Fruit fly (Drosophila melanogaster) whole organism, prepupa: ENCODE measurements around the gene spi.
A peak's percentile ranks its signal among the peaks of the same experiment; 100 is the strongest.

Experiments used
- CG10669 ChIP-seq: fragments of 200-800 bp; sonication (Bioruptor generic); optimal IDR thresholded peaks from 3 replicates; lab custom pipeline; 2018; ENCODE audit warnings: missing biosample characterization, mild to moderate bottlenecking, missing genetic modification characterization, moderate library complexity
- CG11294 ChIP-seq: fragments of 200-800 bp; sonication (Bioruptor generic); IDR thresholded peaks from 2 replicates; pipeline ENCODE4 v1.3.6; 2022; ENCODE audit warnings: missing biosample characterization, missing genetic modification characterization
- CG11762 ChIP-seq: fragments of 200-800 bp; sonication (Bioruptor generic); optimal IDR thresholded peaks from 3 replicates; lab custom pipeline; 2016; ENCODE audit warnings: missing biosample characterization, missing genetic modification characterization; ENCODE audit not compliant: insufficient read depth
- CG15336 ChIP-seq: fragments of 200-800 bp; sonication (Bioruptor generic); IDR thresholded peaks from 2 replicates; pipeline ENCODE4 v1.3.6; 2022; ENCODE audit warnings: missing biosample characterization, missing genetic modification characterization
- CG1621 ChIP-seq: fragments of 200-800 bp; sonication (Bioruptor generic); optimal IDR thresholded peaks from 3 replicates; lab custom pipeline; 2018; ENCODE audit warnings: missing biosample characterization, mild to moderate bottlenecking, missing genetic modification characterization
- CG16779 ChIP-seq: fragments of 200-800 bp; sonication (Bioruptor generic); optimal IDR thresholded peaks from 3 replicates; lab custom pipeline; 2017; ENCODE audit warnings: missing biosample characterization, mild to moderate bottlenecking, missing genetic modification characterization
- CG31627 ChIP-seq: fragments of 200-800 bp; sonication (Bioruptor generic); optimal IDR thresholded peaks from 3 replicates; lab custom pipeline; 2016; ENCODE audit warnings: missing biosample characterization, missing genetic modification characterization
- CG32006 ChIP-seq: fragments of 200-800 bp; sonication (Bioruptor generic); optimal IDR thresholded peaks from 3 replicates; lab custom pipeline; 2017; ENCODE audit warnings: missing biosample characterization, mild to moderate bottlenecking, missing genetic modification characterization
- CG4318 ChIP-seq: fragments of 200-800 bp; sonication (Bioruptor generic); optimal IDR thresholded peaks from 3 replicates; lab custom pipeline; 2017; ENCODE audit warnings: missing biosample characterization, mild to moderate bottlenecking, missing genetic modification characterization
- CG6163 ChIP-seq: fragments of 200-800 bp; sonication (Bioruptor generic); IDR thresholded peaks from 3 replicates; pipeline ENCODE4 v1.3.6; 2022; ENCODE audit warnings: missing biosample characterization, missing genetic modification characterization
- CG6276 ChIP-seq: fragments of 200-800 bp; sonication (Bioruptor generic); optimal IDR thresholded peaks from 2 replicates; lab custom pipeline; 2017; ENCODE audit warnings: missing biosample characterization, mild to moderate bottlenecking, missing genetic modification characterization
- CG6792 ChIP-seq: fragments of 200-800 bp; sonication (Bioruptor generic); optimal IDR thresholded peaks from 3 replicates; lab custom pipeline; 2016; ENCODE audit warnings: missing biosample characterization, missing genetic modification characterization
- CG6808 ChIP-seq: fragments of 200-800 bp; sonication (Bioruptor generic); optimal IDR thresholded peaks from 3 replicates; lab custom pipeline; 2017; ENCODE audit warnings: missing biosample characterization, missing genetic modification characterization, mild to moderate bottlenecking, moderate library complexity, missing genetic modification reagents
- CG6854 ChIP-seq: fragments of 200-800 bp; sonication (Bioruptor generic); optimal IDR thresholded peaks from 2 replicates; lab custom pipeline; 2017; ENCODE audit warnings: missing biosample characterization, mild to moderate bottlenecking, missing genetic modification characterization
- CG7368 ChIP-seq: fragments of 200-800 bp; sonication (Bioruptor generic); optimal IDR thresholded peaks from 3 replicates; lab custom pipeline; 2016; ENCODE audit warnings: missing biosample characterization, missing genetic modification characterization
- CG8119 ChIP-seq: fragments of 200-800 bp; sonication (Bioruptor generic); IDR thresholded peaks from 3 replicates; pipeline ENCODE4 v1.3.6; 2022; ENCODE audit warnings: missing biosample characterization, missing genetic modification characterization
- CG8319 ChIP-seq: fragments of 200-800 bp; sonication (Bioruptor generic); optimal IDR thresholded peaks from 3 replicates; lab custom pipeline; 2016; ENCODE audit warnings: missing biosample characterization, missing genetic modification characterization
- CG8632 ChIP-seq: fragments of 200-800 bp; sonication (Bioruptor generic); optimal IDR thresholded peaks from 3 replicates; lab custom pipeline; 2016; ENCODE audit warnings: missing biosample characterization, missing genetic modification characterization
- CG9139 ChIP-seq: fragments of 200-800 bp; sonication (Bioruptor generic); optimal IDR thresholded peaks from 3 replicates; lab custom pipeline; 2017; ENCODE audit warnings: missing biosample characterization, mild to moderate bottlenecking, missing genetic modification characterization
- Eip75B ChIP-seq: fragments of 200-800 bp; sonication (Bioruptor generic); optimal IDR thresholded peaks from 3 replicates; lab custom pipeline; 2016; ENCODE audit warnings: missing biosample characterization, missing genetic modification characterization
- Eip93F ChIP-seq: fragments of 200-800 bp; sonication (Bioruptor generic); optimal IDR thresholded peaks from 2 replicates; lab custom pipeline; 2016; ENCODE audit warnings: missing biosample characterization, mild to moderate bottlenecking, missing genetic modification characterization
- Ets21C ChIP-seq: fragments of 200-800 bp; sonication (Bioruptor generic); optimal IDR thresholded peaks from 3 replicates; lab custom pipeline; 2016; ENCODE audit warnings: missing biosample characterization, missing genetic modification characterization
- Gug ChIP-seq: fragments of 200-800 bp; sonication (Bioruptor generic); IDR thresholded peaks from 2 replicates; pipeline ENCODE4 v1.3.6; 2022; ENCODE audit warnings: missing biosample characterization, missing genetic modification characterization
- Hr38 ChIP-seq: sonication (Bioruptor generic); optimal IDR thresholded peaks from 2 replicates; lab custom pipeline; 2016; ENCODE audit warnings: missing biosample characterization, missing genetic modification characterization
- Hr39 ChIP-seq: fragments of 200-800 bp; sonication (Bioruptor generic); optimal IDR thresholded peaks from 2 replicates; lab custom pipeline; 2016; ENCODE audit warnings: missing biosample characterization, missing genetic modification characterization
- Lpt ChIP-seq: fragments of 200-800 bp; sonication (Bioruptor generic); optimal IDR thresholded peaks from 3 replicates; lab custom pipeline; 2016; ENCODE audit warnings: missing biosample characterization, missing genetic modification characterization
- Met ChIP-seq: fragments of 200-800 bp; sonication (Bioruptor generic); optimal IDR thresholded peaks from 3 replicates; lab custom pipeline; 2016; ENCODE audit warnings: missing biosample characterization, missing genetic modification characterization
- Smox ChIP-seq: fragments of 200-800 bp; sonication (Bioruptor generic); optimal IDR thresholded peaks from 3 replicates; lab custom pipeline; 2016; ENCODE audit warnings: missing biosample characterization, missing genetic modification characterization
- Sox102F ChIP-seq: fragments of 200-800 bp; sonication (Bioruptor generic); optimal IDR thresholded peaks from 2 replicates; lab custom pipeline; 2016; ENCODE audit warnings: missing biosample characterization, mild to moderate bottlenecking, missing genetic modification characterization
- Sox14 ChIP-seq: fragments of 200-800 bp; sonication (Bioruptor generic); optimal IDR thresholded peaks from 3 replicates; lab custom pipeline; 2016; ENCODE audit warnings: missing biosample characterization, missing genetic modification characterization
- Sox15 ChIP-seq: fragments of 200-800 bp; sonication (Bioruptor generic); optimal IDR thresholded peaks from 3 replicates; lab custom pipeline; 2016; ENCODE audit warnings: missing biosample characterization, missing genetic modification characterization
- achi ChIP-seq: fragments of 200-800 bp; sonication (Bioruptor generic); optimal IDR thresholded peaks from 3 replicates; lab custom pipeline; 2016; ENCODE audit warnings: missing biosample characterization, missing genetic modification characterization
- cyc ChIP-seq: fragments of 200-800 bp; sonication (Bioruptor generic); optimal IDR thresholded peaks from 3 replicates; lab custom pipeline; 2016; ENCODE audit warnings: missing biosample characterization, missing genetic modification characterization
- dac ChIP-seq: fragments of 200-800 bp; sonication (Bioruptor generic); optimal IDR thresholded peaks from 2 replicates; lab custom pipeline; 2017; ENCODE audit warnings: missing biosample characterization, mild to moderate bottlenecking, missing genetic modification characterization
- dsx ChIP-seq: fragments of 200-800 bp; optimal IDR thresholded peaks from 3 replicates; lab custom pipeline; 2019; ENCODE audit warnings: missing biosample characterization, mild to moderate bottlenecking, missing genetic modification characterization, moderate library complexity; ENCODE audit not compliant: poor library complexity, severe bottlenecking
- eg ChIP-seq: fragments of 200-800 bp; sonication (Bioruptor generic); IDR thresholded peaks from 3 replicates; pipeline ENCODE4 v1.3.6; 2022; ENCODE audit warnings: missing biosample characterization, missing genetic modification characterization
- esn ChIP-seq: fragments of 200-800 bp; sonication (Bioruptor generic); optimal IDR thresholded peaks from 2 replicates; lab custom pipeline; 2016; ENCODE audit warnings: missing biosample characterization, mild to moderate bottlenecking, missing genetic modification characterization, moderate library complexity
- fd59A ChIP-seq: fragments of 200-800 bp; sonication (Bioruptor generic); optimal IDR thresholded peaks from 2 replicates; lab custom pipeline; 2017; ENCODE audit warnings: missing biosample characterization, mild to moderate bottlenecking, missing genetic modification characterization, missing genetic modification reagents
- fd85E ChIP-seq: fragments of 200-800 bp; sonication (Bioruptor generic); optimal IDR thresholded peaks from 3 replicates; lab custom pipeline; 2016; ENCODE audit warnings: missing biosample characterization, missing genetic modification characterization
- lz ChIP-seq: fragments of 200-800 bp; sonication (Bioruptor generic); optimal IDR thresholded peaks from 3 replicates; lab custom pipeline; 2016; ENCODE audit warnings: missing biosample characterization, missing genetic modification characterization
- net ChIP-seq: fragments of 200-800 bp; sonication (Bioruptor generic); optimal IDR thresholded peaks from 3 replicates; lab custom pipeline; 2016; ENCODE audit warnings: missing biosample characterization, missing genetic modification characterization
- pdm3 ChIP-seq: fragments of 200-800 bp; sonication (Bioruptor generic); optimal IDR thresholded peaks from 3 replicates; lab custom pipeline; 2016; ENCODE audit warnings: missing biosample characterization, missing genetic modification characterization
- salr ChIP-seq, 2 experiments: fragments of 200-800 bp; sonication (Bioruptor generic); optimal IDR thresholded peaks; 3 replicates each; lab custom pipeline; 2016 to 2018; ENCODE audit warnings: missing biosample characterization in 2 of 2, missing genetic modification characterization in 2 of 2, mild to moderate bottlenecking in 1 of 2
- spab ChIP-seq: fragments of 200-800 bp; sonication (Bioruptor generic); optimal IDR thresholded peaks from 2 replicates; lab custom pipeline; 2017; ENCODE audit warnings: missing biosample characterization, mild to moderate bottlenecking, missing genetic modification characterization, missing genetic modification reagents
- ss ChIP-seq, 2 experiments: fragments of 200-800 bp; sonication (Bioruptor generic); optimal IDR thresholded peaks; 2 replicates in 1 of 2; 3 replicates in 1 of 2; lab custom pipeline; 2017 to 2018; ENCODE audit warnings: mild to moderate bottlenecking in 2 of 2, missing biosample characterization in 2 of 2, missing genetic modification characterization in 2 of 2, moderate library complexity in 1 of 2
- topi ChIP-seq: fragments of 200-800 bp; sonication (Bioruptor generic); optimal IDR thresholded peaks from 3 replicates; lab custom pipeline; 2016; ENCODE audit warnings: missing biosample characterization, missing genetic modification characterization
- vri ChIP-seq: fragments of 200-800 bp; sonication (Bioruptor generic); optimal IDR thresholded peaks from 3 replicates; lab custom pipeline; 2016; ENCODE audit warnings: missing biosample characterization, mild to moderate bottlenecking, missing genetic modification characterization

The spi gene

DNA sequence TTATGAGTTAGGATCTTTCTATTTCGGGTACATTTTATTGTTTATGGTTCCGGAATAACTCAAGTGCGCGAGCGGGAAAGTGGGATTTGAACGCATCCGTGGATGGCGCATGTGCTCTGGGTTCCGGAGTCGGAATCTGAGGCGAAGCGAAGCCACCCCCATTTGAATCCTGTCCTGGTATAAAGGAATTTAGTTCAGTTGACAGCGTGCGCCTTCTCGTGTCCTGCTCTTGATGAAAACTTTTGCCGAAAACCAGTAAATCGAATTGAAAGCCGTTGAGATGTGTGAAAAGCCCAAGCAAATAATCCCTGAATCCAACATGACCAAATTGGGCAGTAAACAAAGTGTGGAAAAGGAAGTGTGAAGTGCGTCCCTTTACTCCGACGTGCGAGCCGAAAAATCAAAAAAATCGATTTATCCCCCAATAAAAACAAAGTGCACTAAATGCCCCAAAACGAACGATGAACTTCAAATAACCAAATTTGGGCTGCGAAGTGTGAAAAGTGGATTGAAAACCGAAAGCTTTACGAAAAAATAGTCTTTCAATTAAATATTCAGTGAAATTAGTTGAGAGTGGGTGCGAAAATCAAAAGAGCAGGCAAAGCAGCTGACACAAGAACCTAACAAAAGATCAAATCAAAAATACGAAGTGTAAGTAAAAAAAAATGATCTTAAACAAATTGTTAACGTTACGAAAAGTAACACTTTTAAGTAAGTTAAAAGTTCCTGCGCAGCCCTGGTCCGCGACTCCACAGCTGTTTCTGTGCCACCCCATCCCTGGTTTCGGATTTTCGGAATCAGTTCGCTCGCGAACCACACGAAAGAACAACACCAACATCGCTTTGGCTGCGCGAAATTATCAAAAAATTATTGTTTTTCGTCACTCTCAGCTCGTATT, 9.6 kb upstream of the spi start, which contains the start of gene Lar (continued):
- peak; percentile 5 for TF ChIP-seq CG11762 (GFP tag; lab: Kevin White, UChicago)

DNA sequence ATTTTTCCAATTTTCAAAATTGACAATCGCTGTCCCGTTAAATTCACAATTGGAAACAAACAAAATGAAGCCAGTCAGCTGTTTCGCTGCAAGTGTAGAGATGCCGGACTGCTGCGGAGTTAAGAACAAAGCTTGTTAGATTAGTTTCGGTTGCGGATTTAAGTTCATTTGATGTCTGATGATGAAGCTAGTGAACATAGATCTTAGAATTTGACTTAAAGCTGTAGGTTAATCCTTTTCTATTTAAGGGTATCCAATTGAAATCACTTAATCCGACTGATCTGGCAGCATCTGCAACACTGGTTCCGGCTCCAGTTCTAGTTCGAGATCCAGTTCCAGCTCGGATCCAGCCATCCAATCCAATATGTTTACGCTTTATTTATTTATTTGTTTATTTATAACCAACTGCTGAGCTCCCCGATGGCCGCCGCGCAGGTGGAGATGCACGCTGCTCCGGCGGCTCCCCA, 6.8 kb upstream of the spi start, which contains the start of the genes PCNA2 and CG10366:
PCNA2 (minus strand) TSS at position 65 of the 467 bp plus-strand sequence.
CG10366 (plus strand) TSS at position 310 of the 467 bp plus-strand sequence.
- peak; percentile 68 for TF ChIP-seq lz (GFP tag; lab: Kevin White, UChicago)
- TF ChIP-seq Ets21C (GFP tag; lab: Kevin White, UChicago), result peak; percentile 42
- TF ChIP-seq CG8319, result peak; percentile 46
- no peak for TF ChIP-seq CG11294 (GFP tag; lab: Robert Waterston, UW)
- no peak; the same call in 2 of the 3 replicates for TF ChIP-seq eg (GFP tag; lab: Robert Waterston, UW)
- TF ChIP-seq CG1621 (tag; lab: Kevin White, UChicago), result peak; percentile 17
- peak; percentile 70 for TF ChIP-seq cyc
- peak; percentile 47 for TF ChIP-seq Smox (GFP tag; lab: Kevin White, UChicago)
- no peak for TF ChIP-seq CG16779 (tag; lab: Kevin White, UChicago)
- no peak; the same call in 1 of the 2 replicates for TF ChIP-seq Gug (GFP tag; lab: Robert Waterston, UW)
- TF ChIP-seq CG8119, result no peak
- peak; percentile 68 for TF ChIP-seq CG6792 (GFP tag; lab: Kevin White, UChicago)
- no peak for TF ChIP-seq CG4318 (GFP tag; lab: Kevin White, UChicago)
- TF ChIP-seq fd85E (GFP tag; lab: Kevin White, UChicago), result no peak
- TF ChIP-seq net (GFP tag; lab: Kevin White, UChicago), result peak; percentile 46
- TF ChIP-seq Eip75B (GFP tag; lab: Kevin White, UChicago), result peak; percentile 50
- TF ChIP-seq CG8632, result no peak
- TF ChIP-seq achi (GFP tag; lab: Kevin White, UChicago), result peak; percentile 68
- TF ChIP-seq Sox15 (GFP tag; lab: Kevin White, UChicago), result peak; percentile 13
- peak in 1 of 2 experiments; percentile 27 for TF ChIP-seq ss (GFP tag; optimal IDR thresholded peaks at IDR 0.05; lab: Kevin White, UChicago)
- TF ChIP-seq CG6276, result no peak
- TF ChIP-seq CG6854 (GFP tag; lab: Kevin White, UChicago), result no peak
- TF ChIP-seq Hr39 (GFP tag; lab: Kevin White, UChicago), result peak; percentile 82
- TF ChIP-seq dac (GFP tag; lab: Kevin White, UChicago), result no peak
- peak; percentile 74 for TF ChIP-seq esn
- TF ChIP-seq salr (GFP tag; optimal IDR thresholded peaks at IDR 0.05; lab: Kevin White, UChicago), result peak in 1 of 2 experiments; percentile 26
- no peak for TF ChIP-seq Hr38 (GFP tag; lab: Kevin White, UChicago)
- peak; percentile 82 for TF ChIP-seq CG31627 (GFP tag; lab: Kevin White, UChicago)
- no peak for TF ChIP-seq Eip93F (GFP tag; lab: Kevin White, UChicago)
- peak; percentile 64 for TF ChIP-seq topi (GFP tag; lab: Kevin White, UChicago)
- TF ChIP-seq CG7368 (GFP tag; lab: Kevin White, UChicago), result peak; percentile 47
- TF ChIP-seq Sox14, result peak; percentile 86
- TF ChIP-seq CG6163 (GFP tag; lab: Robert Waterston, UW), result no peak
- TF ChIP-seq Sox102F (GFP tag; lab: Kevin White, UChicago), result no peak
- TF ChIP-seq Lpt (GFP tag; lab: Kevin White, UChicago), result peak; percentile 14
- peak; percentile 56 for TF ChIP-seq Met (GFP tag; lab: Kevin White, UChicago)
- no peak for TF ChIP-seq CG6808
- no peak for TF ChIP-seq spab (GFP tag; lab: Kevin White, UChicago)
- TF ChIP-seq pdm3, result peak; percentile 69
- TF ChIP-seq vri (GFP tag; lab: Kevin White, UChicago), result no peak
- peak; percentile 13 for TF ChIP-seq CG10669 (GFP tag; lab: Kevin White, UChicago)
- peak; percentile 38 for TF ChIP-seq CG32006 (GFP tag; lab: Kevin White, UChicago)
- no peak for TF ChIP-seq CG9139 (GFP tag; lab: Kevin White, UChicago)
- no peak for TF ChIP-seq CG15336
- TF ChIP-seq dsx, result no peak
- peak; percentile 23 for TF ChIP-seq CG11762 (GFP tag; lab: Kevin White, UChicago)
- no peak for TF ChIP-seq fd59A
